Fruit fly (Drosophila melanogaster): ENCODE results near the gene gzl.

- no peak for TF ChIP-seq CG11617 (GFP tag; optimal IDR thresholded peaks at IDR 0.05)
- no peak for TF ChIP-seq CG12768 (GFP tag; optimal IDR thresholded peaks at IDR 0.05)
- no peak for TF ChIP-seq tj (GFP tag; optimal IDR thresholded peaks at IDR 0.05)
- TF ChIP-seq Crg-1 (GFP tag; optimal IDR thresholded peaks at IDR 0.05) = no peak
Measured at dm6 chr3R:6396613-6397012, 13.9 kb downstream of the gzl start.
